Fruit fly (Drosophila melanogaster) whole organism, wandering third instar larva: Measurements from ENCODE around the gene CG7369.
"Not testable (repeated sequence)": the region's sequence is repeated elsewhere in the genome, so short reads cannot be mapped to it uniquely, and the experiment has no call there.

ENCODE experiments used
- Abd-B ChIP-seq: fragments of >200 bp; optimal IDR thresholded peaks from 2 replicates; lab custom pipeline; 2017; ENCODE audit warnings: missing biosample characterization, missing genetic modification characterization
- CG32264 ChIP-seq: fragments of 200-800 bp; sonication (Bioruptor generic); optimal IDR thresholded peaks from 2 replicates; lab custom pipeline; 2016; ENCODE audit warnings: missing biosample characterization, missing genetic modification characterization
- CG9705 ChIP-seq: fragments of 200-800 bp; sonication (Bioruptor generic); optimal IDR thresholded peaks from 2 replicates; lab custom pipeline; 2018; ENCODE audit warnings: missing biosample characterization, mild to moderate bottlenecking, missing genetic modification characterization
- CrebA ChIP-seq: fragments of 200-800 bp; sonication (Bioruptor generic); optimal IDR thresholded peaks from 2 replicates; lab custom pipeline; 2016; ENCODE audit warnings: missing biosample characterization, mild to moderate bottlenecking, missing genetic modification characterization, borderline replicate concordance
- Dfd ChIP-seq: fragments of >200 bp; optimal IDR thresholded peaks from 2 replicates; lab custom pipeline; 2017; ENCODE audit warnings: missing biosample characterization, missing genetic modification characterization
- Dif ChIP-seq: fragments of 200-275, 200-300 bp; sonication (Bioruptor generic); optimal IDR thresholded peaks from 2 replicates; lab custom pipeline; 2018; ENCODE audit warnings: missing biosample characterization, missing genetic modification characterization; ENCODE audit not compliant: partially characterized antibody
- GATAd ChIP-seq: sonication (Bioruptor generic); optimal IDR thresholded peaks from 2 replicates; lab custom pipeline; 2016; ENCODE audit warnings: missing biosample characterization, missing genetic modification characterization
- HLH106 ChIP-seq: fragments of 200-800 bp; optimal IDR thresholded peaks from 3 replicates; lab custom pipeline; 2019; ENCODE audit warnings: missing biosample characterization, mild to moderate bottlenecking, missing genetic modification characterization, moderate library complexity
- Hnf4 ChIP-seq: fragments of 200-800 bp; sonication (Bioruptor generic); optimal IDR thresholded peaks from 2 replicates; lab custom pipeline; 2016; ENCODE audit warnings: missing biosample characterization, mild to moderate bottlenecking, missing genetic modification characterization
- Hr78 ChIP-seq: fragments of >200 bp; optimal IDR thresholded peaks from 2 replicates; lab custom pipeline; 2017; ENCODE audit warnings: missing biosample characterization, missing genetic modification characterization
- Hr83 ChIP-seq: fragments of 200-300 bp; sonication (Bioruptor generic); optimal IDR thresholded peaks from 2 replicates; lab custom pipeline; 2016; ENCODE audit warnings: missing biosample characterization, mild to moderate bottlenecking, missing genetic modification characterization, moderate library complexity; ENCODE audit not compliant: poor library complexity, severe bottlenecking
- Jra ChIP-seq: sonication (Bioruptor generic); optimal IDR thresholded peaks from 2 replicates; lab custom pipeline; 2016; ENCODE audit warnings: missing biosample characterization, missing genetic modification characterization
- Mio ChIP-seq: sonication (Bioruptor generic); optimal IDR thresholded peaks from 2 replicates; lab custom pipeline; 2016; ENCODE audit warnings: missing biosample characterization, missing genetic modification characterization
- Myc ChIP-seq: fragments of >200 bp; optimal IDR thresholded peaks from 2 replicates; lab custom pipeline; 2017
- N ChIP-seq: fragments of >200 bp; optimal IDR thresholded peaks from 2 replicates; lab custom pipeline; 2018; ENCODE audit warnings: missing biosample characterization, missing external identifiers, missing genetic modification characterization
- OdsH ChIP-seq: fragments of 200-800 bp; sonication (Bioruptor generic); optimal IDR thresholded peaks from 2 replicates; lab custom pipeline; 2016; ENCODE audit warnings: missing biosample characterization, mild to moderate bottlenecking, missing genetic modification characterization
- Rel ChIP-seq, 2 experiments: fragments of 200-800 bp; sonication (Bioruptor generic) in 1 of 2; optimal IDR thresholded peaks; 2 replicates in 1 of 2; 3 replicates in 1 of 2; lab custom pipeline; 2016 to 2019; ENCODE audit warnings: mild to moderate bottlenecking in 2 of 2, missing biosample characterization in 2 of 2, missing genetic modification characterization in 2 of 2, moderate library complexity in 1 of 2
- Sp1 ChIP-seq: fragments of 200-800 bp; sonication (Bioruptor generic); optimal IDR thresholded peaks from 3 replicates; lab custom pipeline; 2019; ENCODE audit warnings: missing biosample characterization, mild to moderate bottlenecking, missing genetic modification characterization, moderate library complexity
- Vsx2 ChIP-seq: fragments of 200-300, 225-300 bp; sonication (Bioruptor generic); optimal IDR thresholded peaks from 2 replicates; lab custom pipeline; 2018; ENCODE audit warnings: missing biosample characterization, missing genetic modification characterization; ENCODE audit not compliant: partially characterized antibody
- br ChIP-seq: fragments of 200-800 bp; sonication (Bioruptor generic); optimal IDR thresholded peaks from 2 replicates; lab custom pipeline; 2016; ENCODE audit warnings: missing biosample characterization, missing genetic modification characterization
- brk ChIP-seq: fragments of 200-800 bp; sonication (Bioruptor generic); optimal IDR thresholded peaks from 2 replicates; lab custom pipeline; 2016; ENCODE audit warnings: missing biosample characterization, mild to moderate bottlenecking, missing genetic modification characterization
- dl ChIP-seq, 2 experiments: fragments of 175-275, 200-275 bp in 1 of 2; fragments of 200-275 bp in 1 of 2; sonication (Bioruptor generic); optimal IDR thresholded peaks; lab custom pipeline; 2018; ENCODE audit warnings: mild to moderate bottlenecking in 2 of 2, missing biosample characterization in 2 of 2, missing genetic modification characterization in 2 of 2, moderate library complexity in 2 of 2; ENCODE audit not compliant: partially characterized antibody in 2 of 2, insufficient read depth in 1 of 2
- dmrt93B ChIP-seq: fragments of 200-800 bp; sonication (Bioruptor generic); optimal IDR thresholded peaks from 2 replicates; lab custom pipeline; 2018; ENCODE audit warnings: missing biosample characterization, mild to moderate bottlenecking, missing genetic modification characterization
- dsf ChIP-seq: sonication (Bioruptor generic); optimal IDR thresholded peaks from 2 replicates; lab custom pipeline; 2016; ENCODE audit warnings: missing biosample characterization, missing genetic modification characterization, borderline replicate concordance
- ey ChIP-seq: fragments of 200-800 bp; sonication (Bioruptor generic); optimal IDR thresholded peaks from 2 replicates; lab custom pipeline; 2016; ENCODE audit warnings: missing biosample characterization, missing genetic modification characterization
- foxo ChIP-seq, 2 experiments: fragments of 200-800 bp; sonication (Bioruptor generic); optimal IDR thresholded peaks; 2 replicates in 1 of 2; 3 replicates in 1 of 2; lab custom pipeline; 2016 to 2017; ENCODE audit warnings: missing biosample characterization in 2 of 2, missing genetic modification characterization in 2 of 2
- fru ChIP-seq: fragments of 200-800 bp; sonication (Bioruptor generic); optimal IDR thresholded peaks from 3 replicates; lab custom pipeline; 2016; ENCODE audit warnings: missing biosample characterization, mild to moderate bottlenecking, missing genetic modification characterization
- h ChIP-seq: fragments of 200-800 bp; sonication (Bioruptor generic); optimal IDR thresholded peaks from 3 replicates; lab custom pipeline; 2016; ENCODE audit warnings: missing biosample characterization, mild to moderate bottlenecking, missing genetic modification characterization
- jim ChIP-seq: fragments of 175-275, 200-325 bp; sonication (Bioruptor generic); optimal IDR thresholded peaks from 2 replicates; lab custom pipeline; 2016; ENCODE audit warnings: missing biosample characterization, mild to moderate bottlenecking, missing genetic modification characterization
- lola ChIP-seq: fragments of >200 bp; optimal IDR thresholded peaks from 2 replicates; lab custom pipeline; 2017; ENCODE audit warnings: missing biosample characterization, missing genetic modification characterization
- pan ChIP-seq: fragments of >200 bp; optimal IDR thresholded peaks from 2 replicates; lab custom pipeline; 2017
- psq ChIP-seq: fragments of 200-800 bp; sonication (Bioruptor generic); optimal IDR thresholded peaks from 3 replicates; lab custom pipeline; 2017; ENCODE audit warnings: missing biosample characterization, mild to moderate bottlenecking, missing genetic modification characterization, moderate library complexity
- rgr ChIP-seq: fragments of 200-800 bp; sonication (Bioruptor generic); optimal IDR thresholded peaks from 3 replicates; lab custom pipeline; 2016; ENCODE audit warnings: missing biosample characterization, mild to moderate bottlenecking, missing genetic modification characterization
- sage ChIP-seq: fragments of 200-800 bp; sonication (Bioruptor generic); optimal IDR thresholded peaks from 2 replicates; lab custom pipeline; 2016; ENCODE audit warnings: missing biosample characterization, mild to moderate bottlenecking, missing genetic modification characterization
- sv ChIP-seq: fragments of 200-800 bp; sonication (Bioruptor generic); optimal IDR thresholded peaks from 3 replicates; lab custom pipeline; 2016; ENCODE audit warnings: missing biosample characterization, missing genetic modification characterization
- tai ChIP-seq: sonication (Bioruptor generic); optimal IDR thresholded peaks from 2 replicates; lab custom pipeline; 2016; ENCODE audit warnings: missing biosample characterization, missing genetic modification characterization
- usp ChIP-seq: fragments of >200 bp; optimal IDR thresholded peaks from 2 replicates; lab custom pipeline; 2017; ENCODE audit warnings: missing biosample characterization, missing genetic modification characterization
- woc ChIP-seq: sonication (Bioruptor generic); optimal IDR thresholded peaks from 2 replicates; lab custom pipeline; 2016; ENCODE audit warnings: missing biosample characterization, mild to moderate bottlenecking, missing genetic modification characterization

Gene CG7369

dm6 chr3L:22741389-22742120 lies at the start of gene CG7369:
Gene CG7369 (plus strand): TSS chr3L:22741793.
- peak; percentile 83 for TF ChIP-seq ey (GFP tag; lab: Kevin White, UChicago)
- peak; percentile 66 for TF ChIP-seq CG32264
- peak; percentile 89 for TF ChIP-seq rgr
- peak; percentile 90 for TF ChIP-seq HLH106 (tag; lab: Kevin White, UChicago)
- TF ChIP-seq Mio (GFP tag; lab: Kevin White, UChicago) = peak; percentile 49
- peak; percentile 71 for TF ChIP-seq Rel (GFP tag; optimal IDR thresholded peaks at IDR 0.05; lab: Kevin White, UChicago)
- TF ChIP-seq Rel (tag; optimal IDR thresholded peaks at IDR 0.05; lab: Kevin White, UChicago) = peak; percentile 99
- peak; percentile 74 for TF ChIP-seq sv (GFP tag; lab: Kevin White, UChicago)
- TF ChIP-seq woc = peak; percentile 84
- TF ChIP-seq tai (GFP tag; lab: Kevin White, UChicago) = peak; percentile 95
- TF ChIP-seq Sp1 (GFP tag; lab: Kevin White, UChicago) = peak; percentile 85
- TF ChIP-seq Dfd (GFP tag; lab: Kevin White, UChicago) = no peak
- peak; percentile 91 for TF ChIP-seq dmrt93B
- TF ChIP-seq dsf (GFP tag; lab: Kevin White, UChicago) = peak; percentile 77
- TF ChIP-seq sage (GFP tag; lab: Kevin White, UChicago) = peak; percentile 84
- TF ChIP-seq Dif = no peak
- peak; percentile 87 for TF ChIP-seq OdsH
- TF ChIP-seq br (GFP tag; lab: Kevin White, UChicago) = peak; percentile 85
- TF ChIP-seq psq = peak; percentile 89
- TF ChIP-seq dl (GFP tag; optimal IDR thresholded peaks at IDR 0.05; lab: Kevin White, UChicago; ENCODE audit: insufficient read depth in 1 of 2, partially characterized antibody in 2 of 2) = no peak
- TF ChIP-seq Myc (lab: Kevin White, UChicago) = peak; percentile 77
- peak; percentile 90 for TF ChIP-seq fru (GFP tag; lab: Kevin White, UChicago)
- peak; percentile 31 to 92 for TF ChIP-seq foxo (GFP tag; optimal IDR thresholded peaks at IDR 0.05; lab: Kevin White, UChicago)
- peak; percentile 93 for TF ChIP-seq brk (GFP tag; lab: Kevin White, UChicago)
- TF ChIP-seq Hr83 = peak; percentile 91
- TF ChIP-seq pan (lab: Kevin White, UChicago) = no peak
- TF ChIP-seq Jra (GFP tag; lab: Kevin White, UChicago) = peak; percentile 75
- no peak for TF ChIP-seq CrebA (GFP tag; lab: Kevin White, UChicago)
- TF ChIP-seq Hr78 = no peak
- no peak for TF ChIP-seq Abd-B (GFP tag; lab: Kevin White, UChicago)
- TF ChIP-seq GATAd (GFP tag; lab: Kevin White, UChicago) = peak; percentile 87
- TF ChIP-seq Vsx2 (GFP tag; lab: Kevin White, UChicago) = no peak
- peak; percentile 81 for TF ChIP-seq CG9705 (GFP tag; lab: Kevin White, UChicago)
- TF ChIP-seq lola (GFP tag; lab: Kevin White, UChicago) = no peak
- TF ChIP-seq Hnf4 (GFP tag; lab: Kevin White, UChicago) = peak; percentile 91
- peak; percentile 90 for TF ChIP-seq h (GFP tag; lab: Kevin White, UChicago)
- TF ChIP-seq jim (GFP tag; lab: Kevin White, UChicago) = peak; percentile 26

DNA sequence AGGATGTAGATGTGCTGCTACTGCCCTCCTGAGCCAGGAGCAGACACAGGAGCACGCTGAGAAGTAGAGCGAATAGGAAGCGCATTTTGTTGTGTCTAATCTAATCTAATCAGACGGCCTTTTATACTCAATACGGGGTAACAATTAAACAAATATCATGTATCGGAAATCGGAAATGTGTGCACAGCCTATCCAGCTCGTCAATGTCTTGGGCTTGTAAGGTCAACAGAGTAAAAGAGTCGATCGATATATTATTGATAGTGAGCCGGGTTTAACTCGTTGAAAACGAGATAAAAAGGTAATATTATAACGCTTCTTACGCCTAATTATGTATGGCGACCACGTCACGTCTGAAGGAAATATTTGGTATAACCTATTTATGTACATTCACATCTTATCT lies 49.2 kb upstream of the CG7369 start, which contains the start of gene CG14454:
CG14454 (minus strand) TSS at position 101 of the 400 bp plus-strand sequence.
- TF ChIP-seq N, br, lola (GFP tag; lab: Kevin White, UChicago): not testable (repeated sequence)

DNA sequence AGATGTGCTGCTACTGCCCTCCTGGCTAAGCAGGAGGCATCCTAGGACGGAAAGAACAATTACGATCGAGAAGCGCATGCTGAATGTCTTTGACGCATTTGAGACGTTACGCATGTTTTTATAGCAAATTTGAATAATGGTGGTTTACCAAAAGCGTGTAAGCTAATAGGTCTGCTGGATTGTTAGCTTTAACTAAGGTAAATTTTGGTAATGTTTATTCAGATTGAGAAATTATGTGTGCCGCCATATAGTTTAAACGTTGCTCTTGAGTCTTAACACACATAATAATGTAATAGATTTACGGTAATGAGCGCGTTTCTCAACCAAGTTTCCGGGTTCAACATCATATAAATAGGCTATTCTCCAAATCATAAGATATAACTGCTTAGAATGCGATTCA lies 47.9 kb upstream of the CG7369 start, which contains the start of the genes CG12546 and CG14453:
CG12546 (minus strand) TSS at position 101 of the 400 bp plus-strand sequence.
CG14453 (plus strand) TSS at position 372 of the 400 bp plus-strand sequence.
- TF ChIP-seq Sp1 (GFP tag; lab: Kevin White, UChicago) (no peak), sage (GFP tag; lab: Kevin White, UChicago) (no peak), pan (lab: Kevin White, UChicago) (no peak), Hr78 (no peak), CrebA (GFP tag; lab: Kevin White, UChicago) (no peak), usp (GFP tag; lab: Kevin White, UChicago) (no peak), HLH106 (tag; lab: Kevin White, UChicago) (no peak), GATAd (GFP tag; lab: Kevin White, UChicago) (no peak), N (GFP tag; lab: Kevin White, UChicago) (no peak), Dif (no peak)
